Fruit fly (Drosophila melanogaster) whole organism, embryonic: Measurements from ENCODE around the gene CG32554.

Experiments
- Asciz ChIP-seq: fragments of 200-800 bp; sonication (Bioruptor generic); optimal IDR thresholded peaks from 2 replicates; lab custom pipeline; 2017; ENCODE audit warnings: missing biosample characterization, mild to moderate bottlenecking, missing genetic modification characterization, missing genetic modification reagents
- B-H2 ChIP-seq: fragments of 200-800 bp; sonication (Bioruptor generic); optimal IDR thresholded peaks from 2 replicates; lab custom pipeline; 2018; ENCODE audit warnings: missing biosample characterization, mild to moderate bottlenecking, missing genetic modification characterization
- CG10274 ChIP-seq: fragments of 200-800 bp; sonication (Bioruptor generic); optimal IDR thresholded peaks from 3 replicates; lab custom pipeline; 2017; ENCODE audit warnings: missing biosample characterization, mild to moderate bottlenecking, missing genetic modification characterization
- CG11560 ChIP-seq: fragments of 200-800 bp; sonication (Bioruptor generic); IDR thresholded peaks from 3 replicates; pipeline ENCODE4 v1.3.6; 2022; ENCODE audit warnings: missing biosample characterization, missing genetic modification characterization
- CG13296 ChIP-seq: fragments of 200-800 bp; sonication (Bioruptor generic); optimal IDR thresholded peaks from 3 replicates; lab custom pipeline; 2018; ENCODE audit warnings: missing biosample characterization, mild to moderate bottlenecking, missing genetic modification characterization
- CG15073 ChIP-seq: fragments of 200-800 bp; sonication (Bioruptor generic); optimal IDR thresholded peaks from 2 replicates; lab custom pipeline; 2016; ENCODE audit warnings: missing biosample characterization, missing genetic modification characterization
- CG1603 ChIP-seq: fragments of 200-800 bp; sonication (Bioruptor generic); optimal IDR thresholded peaks from 2 replicates; lab custom pipeline; 2019; ENCODE audit warnings: missing biosample characterization, mild to moderate bottlenecking, missing genetic modification characterization, moderate library complexity
- CG2712 ChIP-seq: fragments of 200-800 bp; optimal IDR thresholded peaks from 3 replicates; lab custom pipeline; 2019; ENCODE audit warnings: missing biosample characterization, mild to moderate bottlenecking, missing genetic modification characterization, moderate library complexity
- CG30020 ChIP-seq: fragments of 200-800 bp; optimal IDR thresholded peaks from 2 replicates; lab custom pipeline; 2019; ENCODE audit warnings: missing biosample characterization, mild to moderate bottlenecking, missing genetic modification characterization, moderate library complexity
- CG3407 ChIP-seq: fragments of 200-800 bp; sonication (Bioruptor generic); optimal IDR thresholded peaks from 2 replicates; lab custom pipeline; 2018; ENCODE audit warnings: missing biosample characterization, mild to moderate bottlenecking, missing genetic modification characterization
- CG34224 ChIP-seq: fragments of 200-800 bp; sonication (Bioruptor generic); IDR thresholded peaks from 3 replicates; pipeline ENCODE4 v1.3.6; 2022; ENCODE audit warnings: missing biosample characterization, missing genetic modification characterization; ENCODE audit not compliant: partially characterized antibody
- CG34376 ChIP-seq: fragments of 200-800 bp; sonication (Bioruptor generic); optimal IDR thresholded peaks from 2 replicates; lab custom pipeline; 2018; ENCODE audit warnings: missing biosample characterization, mild to moderate bottlenecking, missing genetic modification characterization
- CG6175 ChIP-seq: fragments of 200-800 bp; sonication (Bioruptor generic); IDR thresholded peaks from 3 replicates; pipeline ENCODE4 v1.3.6; 2022; ENCODE audit warnings: missing biosample characterization, missing genetic modification characterization
- CG8924 ChIP-seq: fragments of 200-800 bp; optimal IDR thresholded peaks from 3 replicates; lab custom pipeline; 2019; ENCODE audit warnings: missing biosample characterization, mild to moderate bottlenecking, missing genetic modification characterization, moderate library complexity
- CoRest ChIP-seq: fragments of 200-800 bp; sonication (Bioruptor generic); optimal IDR thresholded peaks from 3 replicates; lab custom pipeline; 2018; ENCODE audit warnings: missing biosample characterization, mild to moderate bottlenecking, missing genetic modification characterization, moderate library complexity
- Fer2 ChIP-seq: fragments of 200-800 bp; sonication (Bioruptor generic); optimal IDR thresholded peaks from 2 replicates; lab custom pipeline; 2018; ENCODE audit warnings: missing biosample characterization, mild to moderate bottlenecking, missing genetic modification characterization, moderate library complexity
- Gug ChIP-seq: fragments of 200-800 bp; sonication (Bioruptor generic); IDR thresholded peaks from 4 replicates; pipeline ENCODE4 v1.3.6; 2022; ENCODE audit warnings: missing biosample characterization, missing genetic modification characterization
- H2.0 ChIP-seq: fragments of 200-800 bp; sonication (Bioruptor generic); IDR thresholded peaks from 2 replicates; pipeline ENCODE4 v1.3.6; 2022; ENCODE audit warnings: missing biosample characterization, missing genetic modification characterization
- HmgD ChIP-seq: fragments of 200-800 bp; sonication (Bioruptor generic); optimal IDR thresholded peaks from 3 replicates; lab custom pipeline; 2016; ENCODE audit warnings: missing biosample characterization, missing genetic modification characterization
- Hmx ChIP-seq: fragments of 200-800 bp; sonication (Bioruptor generic); optimal IDR thresholded peaks from 2 replicates; lab custom pipeline; 2016; ENCODE audit warnings: missing biosample characterization, missing genetic modification characterization
- Hr39 ChIP-seq: fragments of >200 bp; optimal IDR thresholded peaks from 2 replicates; lab custom pipeline; 2017
- Jarid2 ChIP-seq: fragments of 200-800 bp; sonication (Bioruptor generic); optimal IDR thresholded peaks from 3 replicates; lab custom pipeline; 2017; ENCODE audit warnings: mild to moderate bottlenecking, missing biosample characterization, missing genetic modification reagents, missing genetic modification characterization
- Kr ChIP-seq: fragments of 200-800 bp; sonication (Bioruptor generic); optimal IDR thresholded peaks from 2 replicates; lab custom pipeline; 2017; ENCODE audit warnings: missing biosample characterization, mild to moderate bottlenecking, missing genetic modification characterization
- Meics ChIP-seq: fragments of 200-800 bp; sonication (Bioruptor generic); optimal IDR thresholded peaks from 2 replicates; lab custom pipeline; 2017; ENCODE audit warnings: missing biosample characterization, mild to moderate bottlenecking, missing genetic modification characterization
- Nf-YC ChIP-seq: fragments of 200-800 bp; optimal IDR thresholded peaks from 3 replicates; lab custom pipeline; 2019; ENCODE audit warnings: missing biosample characterization, mild to moderate bottlenecking, missing genetic modification characterization, moderate library complexity
- Sry-δ ChIP-seq: fragments of 200-800 bp; sonication (Bioruptor generic); optimal IDR thresholded peaks from 2 replicates; lab custom pipeline; 2016; ENCODE audit warnings: missing biosample characterization, missing genetic modification characterization
- amos ChIP-seq: fragments of 200-800 bp; sonication (Bioruptor generic); IDR thresholded peaks from 2 replicates; pipeline ENCODE4 v1.3.6; 2022; ENCODE audit warnings: missing biosample characterization, missing genetic modification characterization; ENCODE audit not compliant: partially characterized antibody
- ase ChIP-seq: fragments of 200-800 bp; sonication (Bioruptor generic); IDR thresholded peaks from 3 replicates; pipeline ENCODE4 v1.3.6; 2022; ENCODE audit warnings: missing biosample characterization, missing genetic modification characterization
- ash1 ChIP-seq: fragments of 200-800 bp; sonication (Bioruptor generic); optimal IDR thresholded peaks from 2 replicates; lab custom pipeline; 2018; ENCODE audit warnings: missing biosample characterization, mild to moderate bottlenecking, missing genetic modification characterization
- ato ChIP-seq: fragments of 200-800 bp; sonication (Bioruptor generic); IDR thresholded peaks from 2 replicates; pipeline ENCODE4 v1.3.6; 2022; ENCODE audit warnings: missing biosample characterization, missing genetic modification characterization; ENCODE audit not compliant: partially characterized antibody
- bowl ChIP-seq: fragments of 200-800 bp; sonication (Bioruptor generic); IDR thresholded peaks from 2 replicates; pipeline ENCODE4 v1.3.6; 2022; ENCODE audit warnings: missing biosample characterization, missing genetic modification characterization
- crc ChIP-seq: fragments of 200-800 bp; sonication (Bioruptor generic); optimal IDR thresholded peaks from 2 replicates; lab custom pipeline; 2016; ENCODE audit warnings: missing biosample characterization, missing genetic modification characterization
- eve ChIP-seq, 2 experiments: fragments of >200 bp; optimal IDR thresholded peaks; 2 replicates each; lab custom pipeline; 2017; ENCODE audit warnings: missing biosample characterization in 2 of 2, missing genetic modification characterization in 2 of 2
- ewg ChIP-seq: fragments of 200-800 bp; sonication (Bioruptor generic); optimal IDR thresholded peaks from 3 replicates; lab custom pipeline; 2017; ENCODE audit warnings: mild to moderate bottlenecking, missing biosample characterization, missing genetic modification reagents, missing genetic modification characterization
- fu2 ChIP-seq: fragments of 200-800 bp; sonication (Bioruptor generic); optimal IDR thresholded peaks from 2 replicates; lab custom pipeline; 2016; ENCODE audit warnings: missing biosample characterization, missing genetic modification characterization
- hth ChIP-seq: fragments of >200 bp; optimal IDR thresholded peaks from 2 replicates; lab custom pipeline; 2017; ENCODE audit warnings: inconsistent platforms
- onecut ChIP-seq: fragments of 200-800 bp; sonication (Bioruptor generic); IDR thresholded peaks from 2 replicates; pipeline ENCODE4 v1.3.6; 2022; ENCODE audit warnings: missing biosample characterization, missing genetic modification characterization
- pfk ChIP-seq: fragments of 200-800 bp; sonication (Bioruptor generic); optimal IDR thresholded peaks from 2 replicates; lab custom pipeline; 2018; ENCODE audit warnings: missing biosample characterization, mild to moderate bottlenecking, missing genetic modification characterization, moderate library complexity
- rib ChIP-seq: fragments of 200-800 bp; sonication (Bioruptor generic); IDR thresholded peaks from 2 replicates; pipeline ENCODE4 v1.3.6; 2022; ENCODE audit warnings: missing biosample characterization, missing genetic modification characterization
- scrt ChIP-seq: fragments of 200-800 bp; sonication (Bioruptor generic); optimal IDR thresholded peaks from 2 replicates; lab custom pipeline; 2018; ENCODE audit warnings: missing biosample characterization, mild to moderate bottlenecking, missing genetic modification characterization, moderate library complexity
- sens ChIP-seq: fragments of 200-800 bp; sonication (Bioruptor generic); peaks from one replicate; lab custom pipeline; 2016; ENCODE audit warnings: missing biosample characterization, missing genetic modification characterization
- seq ChIP-seq: fragments of 200-800 bp; sonication (Bioruptor generic); IDR thresholded peaks from 2 replicates; pipeline ENCODE4 v1.3.6; 2022; ENCODE audit warnings: missing biosample characterization, missing genetic modification characterization
- sisA ChIP-seq: fragments of 200-800 bp; sonication (Bioruptor generic); IDR thresholded peaks from 2 replicates; pipeline ENCODE4 v1.3.6; 2022; ENCODE audit warnings: missing biosample characterization, missing genetic modification characterization
- sob ChIP-seq: fragments of 200-800 bp; sonication (Bioruptor generic); IDR thresholded peaks from 2 replicates; pipeline ENCODE4 v1.3.6; 2022; ENCODE audit warnings: missing biosample characterization, missing genetic modification characterization
- tgo ChIP-seq: fragments of 200-800 bp; sonication (Bioruptor generic); IDR thresholded peaks from 3 replicates; pipeline ENCODE4 v1.3.6; 2022; ENCODE audit warnings: missing biosample characterization, missing genetic modification characterization
- tin ChIP-seq: fragments of 200-800 bp; sonication (Bioruptor generic); optimal IDR thresholded peaks from 3 replicates; lab custom pipeline; 2016; ENCODE audit warnings: missing biosample characterization, missing genetic modification characterization
- trem ChIP-seq: fragments of 200-800 bp; optimal IDR thresholded peaks from 3 replicates; lab custom pipeline; 2019; ENCODE audit warnings: missing biosample characterization, mild to moderate bottlenecking, missing genetic modification characterization, moderate library complexity
- wek ChIP-seq: fragments of 200-800 bp; sonication (Bioruptor generic); optimal IDR thresholded peaks from 3 replicates; lab custom pipeline; 2018; ENCODE audit warnings: missing biosample characterization, mild to moderate bottlenecking, missing genetic modification characterization, moderate library complexity
- z ChIP-seq: fragments of 200-800 bp; sonication (Bioruptor generic); IDR thresholded peaks from 3 replicates; pipeline ENCODE4 v1.3.6; 2022; ENCODE audit warnings: missing biosample characterization, missing genetic modification characterization

The CG32554 gene

DNA sequence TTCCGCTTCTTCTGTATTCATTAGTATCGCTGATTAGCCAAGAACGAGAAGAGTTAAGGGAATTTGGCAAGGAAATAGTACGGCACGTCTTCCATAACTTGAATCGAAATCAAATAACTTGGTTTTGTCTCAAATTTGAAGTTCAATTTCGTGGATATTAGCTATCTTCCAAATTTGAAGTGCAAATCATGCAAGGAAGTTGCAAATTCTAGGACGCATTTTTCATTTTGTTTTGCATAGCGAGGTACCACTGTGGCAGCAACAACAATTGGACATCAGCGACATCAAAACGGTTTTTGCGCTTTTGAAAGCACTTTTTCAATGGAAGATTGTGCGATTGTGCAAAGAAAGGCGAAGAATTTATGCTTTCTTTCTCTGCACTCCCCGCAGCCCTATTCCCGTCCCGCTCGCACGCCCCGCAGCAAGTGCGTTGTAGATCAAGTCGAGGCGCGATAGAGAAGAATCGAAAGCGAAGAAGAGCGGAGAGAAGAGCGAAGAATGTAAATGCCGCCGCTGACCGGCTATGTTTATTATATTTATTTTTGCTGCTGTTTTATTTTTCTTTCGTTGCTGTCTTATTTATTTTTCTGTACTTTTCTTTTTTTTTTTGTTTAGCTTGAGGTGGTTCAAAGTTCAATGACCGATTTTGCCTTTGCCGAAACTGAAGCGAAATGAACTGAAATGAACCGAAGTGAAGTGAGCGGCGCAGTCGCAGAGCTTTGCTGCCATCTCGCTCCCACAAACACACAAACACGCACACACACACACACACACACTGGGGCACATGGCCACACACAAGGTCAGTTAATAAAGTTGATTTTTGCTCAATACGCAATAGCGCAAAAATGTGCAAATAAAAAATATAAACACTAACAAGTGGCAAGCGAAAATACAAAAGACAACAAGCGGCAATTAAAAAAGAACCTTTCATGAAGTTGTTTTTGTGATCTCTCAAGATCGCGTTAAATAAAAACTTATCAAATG lies 28.9 kb upstream of the CG32554 start (continued):
- TF ChIP-seq H2.0 (0 out of 2 replicates have a peak, but pooled peaks have one; percentile 34), CG2712 (peak; percentile 35), Asciz (GFP tag; lab: Kevin White, UChicago) (peak; percentile 0), hth (no peak), sob (GFP tag; lab: Robert Waterston, UW) (peak; percentile 41; the same call in 1 of the 2 replicates), CG30020 (tag; lab: Kevin White, UChicago) (no peak), CG34224 (GFP tag; lab: Robert Waterston, UW) (no peak), Jarid2 (no peak), HmgD (no peak), CG3407 (GFP tag; lab: Kevin White, UChicago) (no peak), ewg (GFP tag; lab: Kevin White, UChicago) (peak; percentile 8), Meics (peak; percentile 61), sisA (GFP tag; lab: Robert Waterston, UW) (no peak; the same call in 1 of the 2 replicates), CG6175 (GFP tag; lab: Robert Waterston, UW) (0 out of 3 replicates have a peak, but pooled peaks have one; percentile 44), Hr39 (no peak), wek (GFP tag; lab: Kevin White, UChicago) (no peak), z (GFP tag; lab: Robert Waterston, UW) (no peak), trem (tag; lab: Kevin White, UChicago) (no peak), tin (GFP tag; lab: Kevin White, UChicago) (peak; percentile 32), CG10274 (peak; percentile 29), CG11560 (tag; lab: Robert Waterston, UW) (no peak), CG34376 (GFP tag; lab: Kevin White, UChicago) (no peak), tgo (GFP tag; lab: Robert Waterston, UW) (no peak), crc (GFP tag; lab: Kevin White, UChicago) (peak; percentile 30), CG8924 (tag; lab: Kevin White, UChicago) (peak; percentile 21), seq (GFP tag; lab: Robert Waterston, UW) (peak; percentile 47; the same call in 1 of the 2 replicates), pfk (GFP tag; lab: Kevin White, UChicago) (no peak), CG1603 (tag; lab: Kevin White, UChicago) (peak; percentile 53), Fer2 (peak; percentile 27), Gug (GFP tag; lab: Robert Waterston, UW) (peak; percentile 66; the same call in 3 of the 4 replicates), Sry-δ (no peak), CoRest (peak; percentile 48), Kr (GFP tag; lab: Kevin White, UChicago) (no peak), fu2 (GFP tag; lab: Kevin White, UChicago) (peak; percentile 31), scrt (peak; percentile 33), ato (GFP tag; lab: Robert Waterston, UW) (no peak), eve (GFP tag; optimal IDR thresholded peaks at IDR 0.05; lab: Kevin White, UChicago) (peak in 1 of 2 experiments; percentile 83), CG15073 (GFP tag; lab: Kevin White, UChicago) (no peak), amos (GFP tag; lab: Robert Waterston, UW) (no peak), B-H2 (GFP tag; lab: Kevin White, UChicago) (no peak), CG13296 (GFP tag; lab: Kevin White, UChicago) (peak; percentile 17), bowl (GFP tag; lab: Robert Waterston, UW) (no peak), sens (GFP tag; lab: Kevin White, UChicago) (peak; percentile 55), ash1 (GFP tag; lab: Kevin White, UChicago) (no peak), ase (GFP tag; lab: Robert Waterston, UW) (no peak), rib (0 out of 2 replicates have a peak, but pooled peaks have one; percentile 43), onecut (0 out of 2 replicates have a peak, but pooled peaks have one; percentile 8), Nf-YC (tag; lab: Kevin White, UChicago) (no peak), Hmx (GFP tag; lab: Kevin White, UChicago) (peak; percentile 52)
